Fruit fly (Drosophila melanogaster): ENCODE data around the gene CG11555.
A peak's percentile ranks its signal among the peaks of the same experiment; 100 is the strongest.

CG11555 gene

DNA sequence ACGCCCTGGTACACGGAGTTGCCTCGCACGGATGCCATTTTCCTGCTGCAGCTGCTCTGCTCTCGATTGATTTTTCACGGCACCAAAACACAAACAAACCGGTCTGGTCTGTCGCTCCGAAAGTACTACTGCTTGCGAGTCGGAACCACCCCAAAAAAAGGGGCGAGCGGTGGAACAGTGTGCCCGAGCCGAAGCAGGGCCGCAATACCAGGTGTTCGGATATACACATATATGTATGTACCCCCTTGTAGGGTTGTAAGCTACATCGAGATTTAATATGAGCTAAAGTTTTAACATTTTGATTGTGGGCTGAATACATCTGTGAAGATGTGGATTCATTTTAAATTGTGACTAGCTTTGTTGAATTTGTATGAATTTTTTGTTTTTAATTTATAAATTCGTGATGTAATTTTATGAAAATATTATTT is 12.0 kb downstream of the CG11555 start (continued):
- TF ChIP-seq vfl (GFP tag; optimal IDR thresholded peaks at IDR 0.05) = peak; percentile 9
- TF ChIP-seq bsh (GFP tag; optimal IDR thresholded peaks at IDR 0.05) = peak in 1 of 2 experiments; percentile 60
- peak; percentile 65; the same call in 1 of the 2 replicates for TF ChIP-seq sob (GFP tag; IDR thresholded peaks at IDR 0.05)
- TF ChIP-seq Oli (tag; optimal IDR thresholded peaks at IDR 0.05) = peak; percentile 52
- peak; percentile 33 for TF ChIP-seq Mad (GFP tag; optimal IDR thresholded peaks at IDR 0.05)
- peak; percentile 28 for TF ChIP-seq CG6254 (GFP tag; optimal IDR thresholded peaks at IDR 0.05)
- TF ChIP-seq klu (GFP tag; IDR thresholded peaks at IDR 0.05) = no peak
- no peak for TF ChIP-seq CG8281 (tag; optimal IDR thresholded peaks at IDR 0.05)
- no peak for TF ChIP-seq CG3838 (GFP tag; optimal IDR thresholded peaks at IDR 0.05)
- peak; percentile 47 for TF ChIP-seq her (GFP tag; optimal IDR thresholded peaks at IDR 0.05)
- TF ChIP-seq gcm2 (GFP tag; optimal IDR thresholded peaks at IDR 0.05) = peak; percentile 20
- TF ChIP-seq stc (GFP tag; IDR thresholded peaks at IDR 0.05) = 0 out of 2 replicates have a peak, but pooled peaks have one; percentile 64
- TF ChIP-seq wek (GFP tag; optimal IDR thresholded peaks at IDR 0.05) = no peak
- no peak for TF ChIP-seq CG9609 (GFP tag; optimal IDR thresholded peaks at IDR 0.05)
- TF ChIP-seq HHEX (GFP tag; optimal IDR thresholded peaks at IDR 0.05) = peak; percentile 55
- no peak for TF ChIP-seq h (optimal IDR thresholded peaks at IDR 0.05)
- TF ChIP-seq p53 (GFP tag; optimal IDR thresholded peaks at IDR 0.05) = no peak
- TF ChIP-seq salm (tag; optimal IDR thresholded peaks at IDR 0.05) = no peak
- peak; percentile 36; the same call in 1 of the 2 replicates for TF ChIP-seq ssp (GFP tag; IDR thresholded peaks at IDR 0.05)
- peak; percentile 80 for TF ChIP-seq pzg (GFP tag; optimal IDR thresholded peaks at IDR 0.05)
- TF ChIP-seq CG2712 (tag; optimal IDR thresholded peaks at IDR 0.05) = peak; percentile 45
- TF ChIP-seq CG12942 (GFP tag; optimal IDR thresholded peaks at IDR 0.05) = no peak
- TF ChIP-seq ken (GFP tag; IDR thresholded peaks at IDR 0.05) = 0 out of 3 replicates have a peak, but pooled peaks have one; percentile 29
- TF ChIP-seq CG8388 (GFP tag; optimal IDR thresholded peaks at IDR 0.05) = peak; percentile 31
- no peak for TF ChIP-seq CG1602 (GFP tag; optimal IDR thresholded peaks at IDR 0.05)
- TF ChIP-seq tx (GFP tag; optimal IDR thresholded peaks at IDR 0.05) = peak; percentile 31
- no peak for TF ChIP-seq Rx (GFP tag; IDR thresholded peaks at IDR 0.05)
- TF ChIP-seq cas (GFP tag; IDR thresholded peaks at IDR 0.05) = no peak
- peak; percentile 54 for TF ChIP-seq tap (tag; optimal IDR thresholded peaks at IDR 0.05)
- peak; percentile 34 for TF ChIP-seq CG12155 (GFP tag; optimal IDR thresholded peaks at IDR 0.05)
- TF ChIP-seq tgo (GFP tag; IDR thresholded peaks at IDR 0.05) = no peak
- peak; percentile 54 for TF ChIP-seq Sry-δ (GFP tag; optimal IDR thresholded peaks at IDR 0.05)
- TF ChIP-seq crp (GFP tag; optimal IDR thresholded peaks at IDR 0.05) = peak in 1 of 2 experiments; percentile 44
- 0 out of 2 replicates have a peak, but pooled peaks have one; percentile 25 for TF ChIP-seq Drgx (GFP tag; IDR thresholded peaks at IDR 0.05)
- peak; percentile 17 for TF ChIP-seq CG10209 (GFP tag; optimal IDR thresholded peaks at IDR 0.05)
- peak; percentile 19 for TF ChIP-seq ewg (GFP tag; optimal IDR thresholded peaks at IDR 0.05)
- TF ChIP-seq run (tag; optimal IDR thresholded peaks at IDR 0.05) = no peak
- TF ChIP-seq usp (GFP tag; optimal IDR thresholded peaks at IDR 0.05) = no peak
- TF ChIP-seq ro (GFP tag; IDR thresholded peaks at IDR 0.05) = no peak
- peak; percentile 45 for TF ChIP-seq Fer3 (tag; optimal IDR thresholded peaks at IDR 0.05)
- TF ChIP-seq Blimp-1 (GFP tag; optimal IDR thresholded peaks at IDR 0.05) = peak; percentile 41
- TF ChIP-seq Opbp (GFP tag; IDR thresholded peaks at IDR 0.05; ENCODE audit: partially characterized antibody) = peak; percentile 64; the same call in 2 of the 3 replicates
- no peak for TF ChIP-seq Usf (GFP tag; optimal IDR thresholded peaks at IDR 0.05)
- TF ChIP-seq H2.0 (GFP tag; IDR thresholded peaks at IDR 0.05) = peak; percentile 36; the same call in 1 of the 2 replicates
- peak; percentile 12 for TF ChIP-seq da (GFP tag; optimal IDR thresholded peaks at IDR 0.05)
- TF ChIP-seq Hr78 (GFP tag; optimal IDR thresholded peaks at IDR 0.05) = no peak
- TF ChIP-seq Med (GFP tag) = peak; percentile 94
- TF ChIP-seq CG43689 (GFP tag; IDR thresholded peaks at IDR 0.05) = no peak
- no peak for TF ChIP-seq cato (GFP tag; optimal IDR thresholded peaks at IDR 0.05; ENCODE audit: borderline replicate concordance)
- peak; percentile 79 for TF ChIP-seq ttk (GFP tag; IDR thresholded peaks at IDR 0.05)
- peak; percentile 26; the same call in 1 of the 3 replicates for TF ChIP-seq CG34224 (GFP tag; IDR thresholded peaks at IDR 0.05; ENCODE audit: partially characterized antibody)
